Fruit fly (Drosophila melanogaster): Measurements from ENCODE around the gene CG9328.

CG9328 gene

DNA sequence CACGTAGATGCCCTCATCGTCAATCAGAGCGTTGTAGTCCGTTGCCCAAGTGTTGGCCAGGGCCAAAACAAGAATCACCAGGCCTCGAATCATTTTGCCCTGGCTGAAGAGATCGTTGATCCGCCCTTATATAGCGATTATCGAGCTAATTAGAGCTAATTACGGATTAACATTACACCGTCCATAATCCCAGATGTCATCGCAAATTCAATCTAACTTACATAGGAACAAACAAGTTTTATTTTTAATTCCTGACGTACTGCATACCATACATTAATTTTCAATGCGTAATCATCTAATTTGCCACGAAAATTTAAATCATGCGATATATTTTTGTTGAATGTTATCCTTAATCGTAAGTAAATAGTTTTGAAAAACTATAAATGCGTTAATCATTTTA lies 19.7 kb downstream of the CG9328 start, which contains the start of gene CheB38b:
TSS of gene CheB38b (minus strand) at position 101 of the 400 bp plus-strand sequence.
- TF ChIP-seq CTCF (optimal IDR thresholded peaks at IDR 0.05) (no peak), CG8478 (optimal IDR thresholded peaks at IDR 0.05) (no peak)

DNA sequence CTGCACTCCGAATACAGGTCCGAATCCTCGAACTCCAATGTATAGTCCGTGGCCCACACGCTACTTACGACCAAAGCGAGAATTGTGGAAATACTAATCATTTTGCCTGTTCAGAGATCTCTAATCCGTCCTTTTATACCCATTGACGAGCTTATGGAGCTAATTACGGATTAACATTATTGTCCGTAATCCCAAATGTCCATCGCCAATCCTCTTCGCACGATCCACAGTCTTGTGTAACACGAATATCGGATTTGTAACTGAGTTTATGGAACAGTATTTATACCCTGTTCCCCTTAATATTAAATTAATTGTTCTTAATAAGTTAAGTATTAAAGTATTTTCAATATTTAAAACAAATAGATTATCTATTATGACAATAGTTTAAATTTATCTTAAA lies 20.9 kb downstream of the CG9328 start, which contains the start of gene CheB38a:
TSS of gene CheB38a (minus strand) at position 101 of the 400 bp plus-strand sequence.
- no peak for TF ChIP-seq CG8478 (optimal IDR thresholded peaks at IDR 0.05)
- TF ChIP-seq CTCF (optimal IDR thresholded peaks at IDR 0.05), result no peak

DNA sequence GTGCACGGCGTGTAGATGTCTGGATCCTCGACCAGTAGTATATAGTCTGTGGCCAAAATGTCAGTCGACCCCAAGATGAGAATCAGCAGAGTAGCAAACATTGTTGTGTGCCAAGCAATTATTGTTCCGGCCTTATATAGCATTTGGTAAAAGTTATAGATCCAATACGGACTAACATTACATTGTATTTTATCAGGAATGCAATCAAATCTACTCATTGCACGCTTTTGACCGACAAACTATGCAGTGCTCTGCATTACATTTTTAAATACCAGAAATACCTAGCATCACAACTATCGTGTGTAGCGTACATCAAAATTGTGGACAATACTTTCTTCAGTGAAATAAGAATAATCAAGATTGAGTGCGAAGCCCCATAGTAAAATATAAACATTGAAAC lies 23.3 kb downstream of the CG9328 start, which contains the start of gene CheB38c:
TSS of gene CheB38c (minus strand) at position 101 of the 400 bp plus-strand sequence.
- TF ChIP-seq CTCF (optimal IDR thresholded peaks at IDR 0.05) (no peak), CG8478 (optimal IDR thresholded peaks at IDR 0.05) (no peak)

DNA sequence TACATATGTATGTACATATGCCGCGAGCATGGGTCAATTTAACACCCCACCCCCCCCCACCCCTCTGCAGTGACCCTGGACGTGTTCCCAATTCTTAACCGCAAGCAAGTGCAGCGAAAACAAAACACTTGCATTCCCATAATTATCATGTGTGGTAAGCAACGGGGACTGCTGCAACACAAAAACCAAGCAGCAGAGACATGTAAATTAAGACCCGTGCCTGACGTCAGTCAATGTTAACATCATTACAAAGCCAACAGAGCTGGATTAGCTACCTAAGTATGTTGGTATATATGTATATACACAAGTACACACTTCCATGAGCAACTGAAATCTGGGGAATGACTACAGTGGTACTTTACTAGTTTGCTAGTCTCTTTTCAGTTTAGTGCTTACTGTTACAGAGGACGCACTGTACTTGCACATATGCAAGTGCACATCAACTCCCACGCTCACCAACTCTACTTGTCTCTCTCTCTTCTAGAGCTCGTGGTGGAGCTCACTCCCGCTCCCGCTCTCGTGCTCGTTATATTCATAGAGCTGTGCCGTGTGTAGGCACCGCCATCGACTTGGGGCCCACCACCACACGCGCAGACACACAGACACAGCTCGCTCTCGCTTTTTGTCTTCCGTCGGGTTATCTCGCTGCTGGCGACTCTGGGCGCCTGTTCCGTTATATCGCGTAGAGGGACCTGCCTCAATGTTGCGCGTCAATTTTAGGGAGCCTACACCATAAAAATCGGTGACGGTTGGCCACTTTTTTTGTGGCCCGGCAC lies 23.9 kb downstream of the CG9328 start:
- TF ChIP-seq CG8478 (optimal IDR thresholded peaks at IDR 0.05) (no peak), CTCF (optimal IDR thresholded peaks at IDR 0.05) (no peak)

DNA sequence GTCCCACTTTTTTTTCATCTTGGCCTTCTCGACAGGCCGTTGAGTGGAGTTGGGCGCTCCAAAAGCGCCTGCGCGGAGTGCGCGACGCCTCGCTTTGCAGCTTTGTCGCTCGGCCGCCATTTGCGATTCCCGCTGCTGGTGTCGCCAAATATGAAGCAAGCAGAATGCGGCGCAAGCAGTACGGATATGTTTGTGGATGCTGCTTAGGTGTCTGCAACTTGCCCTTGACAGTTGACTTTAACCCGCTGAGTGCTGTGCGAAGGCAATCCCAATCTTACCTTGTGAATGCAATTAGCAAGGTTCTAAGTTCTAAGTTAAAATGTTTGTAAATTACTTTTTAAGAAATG lies 24.5 kb downstream of the CG9328 start:
- TF ChIP-seq CTCF (optimal IDR thresholded peaks at IDR 0.05) (peak in 1 of 2 experiments; percentile 0), CG8478 (optimal IDR thresholded peaks at IDR 0.05) (no peak)

DNA sequence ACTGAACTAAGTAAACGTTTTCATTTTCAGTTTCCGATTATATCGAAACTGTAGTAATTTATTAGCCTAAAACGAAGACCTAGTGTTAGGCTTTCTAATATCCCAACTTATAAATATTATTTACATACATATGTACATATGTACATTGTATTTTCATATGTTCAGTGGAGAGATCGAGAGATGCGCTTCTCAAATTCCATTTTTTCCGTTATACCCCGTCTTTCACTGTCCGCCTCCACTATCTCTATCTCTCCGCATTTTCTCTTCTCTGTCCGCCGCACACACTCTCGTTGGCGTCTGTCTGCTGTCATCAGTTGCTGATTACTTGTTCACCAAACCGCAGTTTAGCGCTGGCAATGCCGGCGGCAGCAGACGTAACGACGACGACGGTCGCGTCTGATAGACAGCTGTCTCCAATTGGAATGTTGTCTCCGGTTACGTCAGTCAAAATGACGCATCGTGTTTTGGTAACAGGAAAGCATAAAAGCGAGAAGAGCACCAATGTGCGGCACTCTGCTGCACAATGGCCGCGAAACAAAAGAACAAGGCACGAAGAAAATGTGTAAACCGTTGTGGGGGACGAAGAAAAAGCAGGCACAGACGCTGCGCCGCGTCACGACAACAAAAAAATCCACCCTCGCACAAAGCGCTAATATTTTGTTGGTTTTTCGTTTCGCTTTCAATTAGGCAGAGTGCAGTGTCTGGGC lies 25.1 kb downstream of the CG9328 start, which contains the start of gene CG9331:
TSS of gene CG9331 (plus strand) at position 340 of the 707 bp plus-strand sequence.
- TF ChIP-seq CTCF (optimal IDR thresholded peaks at IDR 0.05), result peak in 1 of 2 experiments; percentile 20
- no peak for TF ChIP-seq CG8478 (optimal IDR thresholded peaks at IDR 0.05)

DNA sequence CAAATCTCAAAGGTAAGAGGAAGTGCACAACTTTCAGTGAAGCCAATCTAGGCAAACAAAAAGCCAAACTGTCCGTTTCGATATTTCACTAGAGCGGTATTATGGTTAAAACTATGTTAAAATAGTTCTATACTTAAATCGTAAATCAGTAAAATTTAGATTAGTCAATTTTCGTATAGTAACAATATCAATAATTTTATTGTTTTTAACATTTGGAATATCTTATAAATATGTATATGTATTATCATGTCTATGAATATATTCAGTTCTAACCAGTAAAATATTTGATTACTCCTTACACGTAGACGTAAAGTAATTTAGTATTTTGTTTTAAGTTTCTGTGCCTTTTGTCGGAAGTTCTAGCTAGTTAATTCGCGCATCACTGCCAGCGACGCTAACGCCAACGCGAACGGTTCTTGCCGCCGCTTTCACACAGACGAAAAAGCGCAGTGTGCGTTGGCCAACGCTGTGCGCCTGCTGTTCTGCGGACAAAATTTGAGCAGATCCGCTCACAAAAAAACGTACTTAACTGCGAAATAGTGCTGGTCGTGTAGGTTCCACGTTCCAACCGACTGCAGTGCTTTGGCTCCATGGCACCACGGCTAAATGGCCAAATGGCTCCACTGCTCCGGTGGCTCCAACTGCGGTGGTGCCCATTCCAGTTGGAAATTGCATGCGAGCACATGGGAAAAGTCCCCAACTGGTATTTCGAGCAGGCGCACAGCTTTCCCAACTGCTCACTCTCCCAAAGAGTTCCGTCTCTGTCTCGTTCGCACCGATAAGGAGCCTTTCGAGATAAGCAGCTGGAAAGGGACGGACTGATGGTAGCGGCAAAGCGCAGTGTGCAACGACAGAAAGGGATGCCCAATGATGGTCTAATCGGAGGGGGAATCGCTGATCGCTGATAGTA lies 25.9 kb downstream of the CG9328 start:
- TF ChIP-seq CG8478 (optimal IDR thresholded peaks at IDR 0.05) (no peak), CTCF (optimal IDR thresholded peaks at IDR 0.05) (peak in 1 of 2 experiments; percentile 9)

DNA sequence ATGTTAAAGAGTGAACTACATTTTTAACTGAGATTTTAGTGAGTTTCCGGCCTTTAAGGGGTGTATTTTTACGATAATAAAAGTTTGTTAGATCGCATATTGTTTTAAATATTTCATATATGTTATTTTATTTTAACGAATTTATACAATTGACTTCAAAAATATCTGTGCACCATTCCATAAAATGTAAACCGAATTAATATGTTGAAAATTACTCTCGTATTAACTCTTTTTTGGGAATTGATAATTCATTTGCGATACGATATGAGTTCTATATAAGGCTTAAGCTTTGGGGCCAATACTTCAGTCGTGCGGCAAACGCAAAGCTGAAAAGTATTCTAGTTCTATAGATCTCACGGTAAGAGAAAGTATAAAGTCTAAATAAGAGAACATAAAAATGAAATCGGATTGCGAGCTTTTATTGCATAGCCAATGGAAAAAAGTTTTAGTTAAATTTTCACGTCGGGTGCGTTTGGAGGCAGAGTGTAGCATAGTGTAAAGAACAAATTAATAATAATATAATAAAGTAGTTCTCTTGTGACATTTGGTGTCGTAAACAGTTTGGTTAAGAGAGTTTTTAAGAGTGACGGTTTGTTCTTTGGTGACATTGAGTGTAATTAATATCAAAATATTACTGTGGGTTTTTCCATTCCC lies 26.7 kb downstream of the CG9328 start:
- no peak for TF ChIP-seq CTCF (optimal IDR thresholded peaks at IDR 0.05)
- no peak for TF ChIP-seq CG8478 (optimal IDR thresholded peaks at IDR 0.05)

DNA sequence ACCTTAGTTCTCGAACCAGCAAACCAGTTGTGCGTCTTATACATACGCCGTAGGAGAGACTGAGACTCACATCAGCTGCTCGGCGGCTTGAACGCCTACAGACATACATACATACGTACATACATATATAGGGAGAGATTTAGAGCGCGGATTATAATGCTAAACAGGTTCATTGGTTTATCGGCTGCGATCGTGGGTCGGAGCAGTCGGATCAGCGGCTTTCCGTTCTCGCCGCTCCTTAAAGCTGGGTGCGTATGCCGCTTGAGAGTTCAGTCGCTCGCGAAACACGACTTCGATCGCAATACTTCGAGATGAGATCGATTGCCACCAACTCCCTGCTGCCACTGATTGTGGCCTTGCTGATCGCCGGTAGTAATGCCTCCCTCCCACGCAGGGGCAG lies 27.8 kb downstream of the CG9328 start:
- no peak for TF ChIP-seq CTCF (optimal IDR thresholded peaks at IDR 0.05)

DNA sequence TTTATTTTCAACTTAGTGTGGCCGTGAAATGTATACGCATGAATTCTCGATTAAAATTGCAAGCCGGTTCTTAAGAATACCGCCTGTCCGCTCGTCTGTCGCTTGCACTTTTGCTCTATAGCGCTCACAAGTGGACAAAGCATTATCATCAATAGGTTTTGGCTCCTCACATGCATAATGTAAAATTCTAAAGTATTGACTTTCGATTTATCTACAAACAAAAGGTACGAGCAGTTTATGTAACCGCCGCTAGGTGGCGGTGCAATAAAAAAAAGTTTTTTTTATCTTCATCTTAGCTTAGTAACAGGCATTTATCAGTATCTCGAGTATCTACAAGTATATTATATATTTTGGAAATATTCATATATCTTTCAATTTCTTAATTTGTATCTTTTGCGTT lies 28.7 kb downstream of the CG9328 start:
- TF ChIP-seq CG8478 (optimal IDR thresholded peaks at IDR 0.05) (no peak), CTCF (optimal IDR thresholded peaks at IDR 0.05) (peak; percentile 77 to 86)

DNA sequence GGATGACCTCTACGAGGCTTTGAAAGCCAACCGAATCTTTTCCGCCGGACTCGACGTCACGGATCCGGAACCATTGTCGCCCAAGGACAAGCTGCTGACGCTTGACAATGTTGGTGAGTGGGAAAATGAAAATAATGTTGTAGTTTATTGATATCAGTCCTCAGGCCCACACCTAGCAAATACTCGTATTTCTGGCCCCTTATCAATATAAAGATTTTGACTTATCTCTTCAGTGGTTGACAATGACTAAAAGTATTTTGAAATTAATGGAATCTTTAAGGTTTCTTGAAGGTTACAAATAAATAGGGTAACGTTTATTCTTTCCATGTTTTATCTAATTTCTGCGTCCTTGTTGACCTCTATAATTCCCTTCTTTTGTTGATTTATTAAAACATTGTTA lies 29.5 kb downstream of the CG9328 start:
- no peak for TF ChIP-seq CTCF (optimal IDR thresholded peaks at IDR 0.05)
- TF ChIP-seq CG8478 (optimal IDR thresholded peaks at IDR 0.05), result no peak

DNA sequence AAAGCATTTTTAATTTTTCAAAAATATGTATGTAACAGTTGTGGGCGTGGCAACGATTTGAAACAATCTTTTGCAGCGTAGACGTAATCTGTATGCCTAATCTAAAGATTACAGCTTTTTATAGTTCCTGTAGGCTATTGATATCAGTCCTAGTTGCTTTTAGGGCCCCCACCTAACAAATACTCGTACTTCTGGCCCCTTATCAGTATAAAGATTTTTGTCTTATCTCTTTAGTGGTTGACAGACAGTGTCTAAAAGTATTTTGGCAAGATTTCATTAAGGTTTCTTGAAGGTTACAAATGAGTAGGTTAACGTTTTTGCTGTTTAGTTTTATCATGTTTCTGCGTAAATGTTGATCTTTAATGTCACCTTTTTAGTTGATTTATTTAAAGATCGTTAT lies 31.2 kb downstream of the CG9328 start:
- no peak for TF ChIP-seq CTCF (optimal IDR thresholded peaks at IDR 0.05)
- TF ChIP-seq CG8478 (optimal IDR thresholded peaks at IDR 0.05), result no peak

DNA sequence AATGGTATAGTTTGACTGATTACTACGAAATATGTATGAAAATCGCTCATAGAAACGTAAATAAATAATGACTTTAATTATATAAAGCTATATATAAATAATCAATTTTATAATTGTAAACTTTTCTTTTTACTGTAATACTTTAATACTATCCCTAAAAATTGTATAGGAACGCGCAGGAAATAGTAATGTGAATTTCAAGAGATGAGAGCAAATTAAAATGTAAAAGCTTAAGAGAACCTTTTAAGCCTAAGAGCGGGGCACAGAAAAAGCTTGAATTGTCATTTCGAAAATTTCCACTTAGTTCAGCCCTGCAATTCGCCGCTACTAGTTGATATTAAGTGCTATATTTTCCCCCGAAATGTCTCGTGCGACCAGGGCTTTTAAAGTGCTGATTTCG lies 31.8 kb downstream of the CG9328 start, which contains the start of gene CG31673:
TSS of gene CG31673 (plus strand) at position 301 of the 400 bp plus-strand sequence.
- no peak for TF ChIP-seq CTCF (optimal IDR thresholded peaks at IDR 0.05)
- TF ChIP-seq CG8478 (optimal IDR thresholded peaks at IDR 0.05), result no peak

DNA sequence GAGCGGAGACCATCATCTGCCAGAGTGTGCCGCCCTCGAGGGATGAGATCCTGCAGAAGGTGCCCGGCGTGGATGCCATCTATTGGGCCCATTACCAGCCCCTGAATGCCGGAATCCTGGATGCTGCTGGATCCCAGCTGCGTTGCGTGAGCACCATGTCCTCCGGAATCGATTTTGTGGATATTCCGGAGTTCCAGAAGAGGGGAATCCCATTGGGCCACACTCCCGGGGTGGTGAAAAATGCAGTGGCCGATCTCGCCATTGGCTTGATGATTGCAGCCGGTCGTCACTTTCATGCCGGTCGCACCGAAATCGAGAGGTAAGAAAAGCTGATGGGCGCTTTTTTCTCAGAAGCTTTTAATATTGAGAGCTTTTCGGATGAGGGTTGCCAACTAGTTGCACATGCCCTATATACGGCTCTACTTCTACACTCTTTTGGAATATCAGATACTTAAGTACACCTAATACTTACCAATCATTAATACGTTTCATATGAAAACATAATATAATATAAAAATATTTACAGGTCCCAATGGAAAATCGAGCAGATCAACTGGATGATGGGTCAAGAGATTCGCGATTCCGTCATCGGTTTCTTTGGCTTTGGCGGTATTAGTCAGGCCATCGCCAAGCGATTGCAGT lies 32.4 kb downstream of the CG9328 start:
- no peak for TF ChIP-seq CTCF (optimal IDR thresholded peaks at IDR 0.05)
- no peak for TF ChIP-seq CG8478 (optimal IDR thresholded peaks at IDR 0.05)
